Fruit fly (Drosophila melanogaster) whole organism, wandering third instar larva: ENCODE measurements around the gene Pex23.

Experiments
- Abd-B ChIP-seq: fragments of >200 bp; optimal IDR thresholded peaks from 2 replicates; lab custom pipeline; 2017; ENCODE audit warnings: missing biosample characterization, missing genetic modification characterization
- HLH106 ChIP-seq: fragments of 200-800 bp; optimal IDR thresholded peaks from 3 replicates; lab custom pipeline; 2019; ENCODE audit warnings: missing biosample characterization, mild to moderate bottlenecking, missing genetic modification characterization, moderate library complexity
- Hr78 ChIP-seq: fragments of >200 bp; optimal IDR thresholded peaks from 2 replicates; lab custom pipeline; 2017; ENCODE audit warnings: missing biosample characterization, missing genetic modification characterization
- OdsH ChIP-seq: fragments of 200-800 bp; sonication (Bioruptor generic); optimal IDR thresholded peaks from 2 replicates; lab custom pipeline; 2016; ENCODE audit warnings: missing biosample characterization, mild to moderate bottlenecking, missing genetic modification characterization
- dl ChIP-seq, 2 experiments: fragments of 175-275, 200-275 bp in 1 of 2; fragments of 200-275 bp in 1 of 2; sonication (Bioruptor generic); optimal IDR thresholded peaks; lab custom pipeline; 2018; ENCODE audit warnings: mild to moderate bottlenecking in 2 of 2, missing biosample characterization in 2 of 2, missing genetic modification characterization in 2 of 2, moderate library complexity in 2 of 2; ENCODE audit not compliant: partially characterized antibody in 2 of 2, insufficient read depth in 1 of 2
- dsf ChIP-seq: sonication (Bioruptor generic); optimal IDR thresholded peaks from 2 replicates; lab custom pipeline; 2016; ENCODE audit warnings: missing biosample characterization, missing genetic modification characterization, borderline replicate concordance
- ey ChIP-seq: fragments of 200-800 bp; sonication (Bioruptor generic); optimal IDR thresholded peaks from 2 replicates; lab custom pipeline; 2016; ENCODE audit warnings: missing biosample characterization, missing genetic modification characterization
- foxo ChIP-seq, 2 experiments: fragments of 200-800 bp; sonication (Bioruptor generic); optimal IDR thresholded peaks; 2 replicates in 1 of 2; 3 replicates in 1 of 2; lab custom pipeline; 2016 to 2017; ENCODE audit warnings: missing biosample characterization in 2 of 2, missing genetic modification characterization in 2 of 2
- fru ChIP-seq: fragments of 200-800 bp; sonication (Bioruptor generic); optimal IDR thresholded peaks from 3 replicates; lab custom pipeline; 2016; ENCODE audit warnings: missing biosample characterization, mild to moderate bottlenecking, missing genetic modification characterization
- jim ChIP-seq: fragments of 175-275, 200-325 bp; sonication (Bioruptor generic); optimal IDR thresholded peaks from 2 replicates; lab custom pipeline; 2016; ENCODE audit warnings: missing biosample characterization, mild to moderate bottlenecking, missing genetic modification characterization
- pan ChIP-seq: fragments of >200 bp; optimal IDR thresholded peaks from 2 replicates; lab custom pipeline; 2017
- sv ChIP-seq: fragments of 200-800 bp; sonication (Bioruptor generic); optimal IDR thresholded peaks from 3 replicates; lab custom pipeline; 2016; ENCODE audit warnings: missing biosample characterization, missing genetic modification characterization

DNA sequence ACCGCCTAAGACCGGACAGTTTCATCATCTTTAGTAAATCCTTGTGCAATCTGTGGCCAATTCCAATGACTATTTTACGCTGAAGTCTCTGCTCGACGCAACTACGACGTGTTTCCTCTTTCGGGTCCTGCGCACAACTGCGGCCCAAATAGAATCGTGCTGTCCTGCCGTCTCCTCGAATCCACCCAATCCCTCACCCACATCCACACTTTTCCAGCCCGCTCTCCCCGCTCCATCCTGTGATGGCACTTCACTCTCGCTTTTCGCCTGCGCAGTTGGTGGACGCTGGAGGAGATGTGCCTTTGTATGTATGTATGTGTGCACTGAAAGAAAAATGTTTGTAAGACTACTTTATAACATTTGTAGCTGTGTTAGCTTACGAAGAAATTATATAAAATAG lies 4.2 kb upstream of the Pex23 start, which contains the start of gene CG32225:
- TF ChIP-seq fru (GFP tag; lab: Kevin White, UChicago) (no peak), sv (GFP tag; lab: Kevin White, UChicago) (no peak), ey (GFP tag; lab: Kevin White, UChicago) (no peak), foxo (GFP tag; optimal IDR thresholded peaks at IDR 0.05; lab: Kevin White, UChicago) (no peak), Hr78 (no peak), Abd-B (GFP tag; lab: Kevin White, UChicago) (no peak), pan (lab: Kevin White, UChicago) (no peak), HLH106 (tag; lab: Kevin White, UChicago) (no peak), dl (GFP tag; optimal IDR thresholded peaks at IDR 0.05; lab: Kevin White, UChicago; ENCODE audit: insufficient read depth in 1 of 2, partially characterized antibody in 2 of 2) (no peak), dsf (GFP tag; lab: Kevin White, UChicago) (no peak), OdsH (no peak), jim (GFP tag; lab: Kevin White, UChicago) (no peak)
